Worm (Caenorhabditis elegans) whole organism, young adult: ENCODE measurements around the gene chil-18.

Experiments used
- F37B4.10 ChIP-seq: fragments of 200-800 bp; sonication (Bioruptor generic); IDR thresholded peaks from 2 replicates; pipeline ENCODE4 v1.3.6; 2022; ENCODE audit warnings: missing genetic modification characterization, missing compliant biosample characterization
- F57A8.1 ChIP-seq: fragments of 200-800 bp; sonication (Bioruptor generic); optimal IDR thresholded peaks from 2 replicates; lab custom pipeline; 2018; ENCODE audit warnings: mild to moderate bottlenecking, missing genetic modification characterization, moderate library complexity, missing compliant biosample characterization
- akir-1 ChIP-seq: fragments of 200-800 bp; sonication (Bioruptor generic); optimal IDR thresholded peaks from 2 replicates; lab custom pipeline; 2018; ENCODE audit warnings: mild to moderate bottlenecking, missing genetic modification characterization, moderate library complexity, missing compliant biosample characterization
- madf-10 ChIP-seq: sonication (generic microtip); optimal IDR thresholded peaks from 2 replicates; lab custom pipeline; 2016; ENCODE audit warnings: mild to moderate bottlenecking, missing genetic modification characterization, missing compliant biosample characterization
- mxl-1 ChIP-seq: sonication (generic microtip); optimal IDR thresholded peaks from 2 replicates; lab custom pipeline; 2016; ENCODE audit warnings: missing genetic modification characterization, missing compliant biosample characterization
- sea-2 ChIP-seq: fragments of 200-800 bp; sonication (Bioruptor generic); IDR thresholded peaks from 2 replicates; pipeline ENCODE4 v1.3.6; 2022; ENCODE audit warnings: missing genetic modification characterization, missing compliant biosample characterization
- ztf-3 ChIP-seq: fragments of 200-800 bp; sonication (Bioruptor generic); optimal IDR thresholded peaks from 2 replicates; lab custom pipeline; 2018; ENCODE audit warnings: mild to moderate bottlenecking, missing genetic modification characterization, missing compliant biosample characterization
- ztf-6 ChIP-seq: fragments of 200-800 bp; sonication (Bioruptor generic); IDR thresholded peaks from 2 replicates; pipeline ENCODE4 v1.3.6; 2022; ENCODE audit warnings: missing genetic modification reagents, missing genetic modification characterization, missing compliant biosample characterization

DNA sequence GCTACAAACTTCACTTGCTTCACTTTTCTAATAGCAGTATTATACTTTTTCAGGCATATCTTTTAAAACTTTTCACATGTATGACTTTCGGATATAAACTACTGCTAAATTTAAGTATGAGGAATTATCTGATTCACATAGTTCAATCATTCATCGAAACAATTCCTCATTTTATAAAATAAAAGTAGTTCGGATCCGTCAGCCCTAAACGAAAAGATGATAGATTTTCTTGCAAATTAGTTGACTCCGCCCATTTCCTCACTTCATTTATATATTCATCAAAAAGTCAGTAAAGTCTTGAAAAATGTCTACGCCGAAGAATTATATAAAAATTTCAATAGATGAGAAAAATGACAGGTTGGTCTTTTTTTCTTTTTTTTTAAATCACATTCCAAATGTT is 29.5 kb downstream of the chil-18 start, which contains the start of gene chil-27:
- TF ChIP-seq ztf-6 (GFP tag; lab: Robert Waterston, UW) (no peak), F57A8.1 (GFP tag; lab: Kevin White, UChicago) (no peak), akir-1 (GFP tag; lab: Kevin White, UChicago) (no peak), madf-10 (tag; lab: Kevin White, UChicago) (no peak), sea-2 (GFP tag; lab: Robert Waterston, UW) (no peak), ztf-3 (GFP tag; lab: Kevin White, UChicago) (no peak), F37B4.10 (GFP tag; lab: Robert Waterston, UW) (no peak), mxl-1 (no peak)
